Fruit fly (Drosophila melanogaster): ENCODE results near the gene ab.

DNA sequence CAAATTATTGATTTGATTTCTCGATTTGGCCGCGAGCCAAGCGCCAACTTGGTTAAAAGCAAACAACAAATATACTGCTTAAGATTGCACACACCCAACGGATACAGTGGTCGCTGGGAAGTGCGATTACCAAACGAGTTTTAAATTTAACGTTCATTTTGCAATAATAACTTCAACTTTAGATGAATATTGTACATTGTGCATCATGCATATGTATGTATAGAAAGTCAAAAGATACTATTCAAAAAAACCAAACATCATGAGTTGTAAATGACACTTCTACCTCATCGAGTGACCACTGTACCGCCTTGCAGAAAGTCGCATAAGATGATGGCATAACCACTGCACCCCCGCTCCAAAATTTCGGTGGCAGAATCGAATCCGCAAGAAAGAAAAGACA, 10.3 kb downstream of the ab start:
- no peak for TF ChIP-seq pan (optimal IDR thresholded peaks at IDR 0.05)
- TF ChIP-seq EcR (GFP tag; optimal IDR thresholded peaks at IDR 0.05), result no peak
- no peak for TF ChIP-seq CG8478 (optimal IDR thresholded peaks at IDR 0.05)
- TF ChIP-seq Dll (optimal IDR thresholded peaks at IDR 0.05), result no peak

Measured in whole organism.